Worm (Caenorhabditis elegans): Measurements from ENCODE around the gene rsp-8.

DNA sequence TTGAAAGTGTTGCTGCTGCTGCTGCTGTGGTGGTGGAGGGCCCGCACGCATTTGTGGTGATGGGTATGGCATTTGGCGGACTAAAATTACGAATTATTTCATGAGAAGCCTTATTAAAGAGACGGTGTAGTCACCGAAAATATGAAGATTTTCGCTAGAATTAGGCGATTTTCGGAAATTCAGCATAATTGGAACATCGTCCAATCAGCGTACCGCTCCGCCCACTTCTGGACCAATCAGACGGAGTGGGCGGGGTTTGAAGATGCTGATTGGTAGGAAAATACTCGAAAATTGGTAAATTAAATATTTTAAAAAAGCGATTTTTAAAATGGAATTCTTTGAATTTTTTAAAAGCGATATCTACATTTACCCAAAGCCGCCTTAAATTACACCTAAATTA is 39.9 kb downstream of the rsp-8 start:
- no peak for TF ChIP-seq unc-62 (GFP tag; optimal IDR thresholded peaks at IDR 0.05)
- TF ChIP-seq elt-3 (tag; optimal IDR thresholded peaks at IDR 0.05) = no peak
- no peak for TF ChIP-seq nhr-11 (tag; optimal IDR thresholded peaks at IDR 0.05)
- TF ChIP-seq lin-11 (tag; optimal IDR thresholded peaks at IDR 0.05) = no peak
- no peak for TF ChIP-seq fos-1 (tag; optimal IDR thresholded peaks at IDR 0.05)
- no peak for TF ChIP-seq nhr-237 (tag; optimal IDR thresholded peaks at IDR 0.05)
- TF ChIP-seq elt-1 (tag; optimal IDR thresholded peaks at IDR 0.05) = no peak
- TF ChIP-seq egl-27 (tag; optimal IDR thresholded peaks at IDR 0.05) = no peak

Measured in whole organism, L2 larva.